Worm (Caenorhabditis elegans): ENCODE measurements around the gene mix-1.

mix-1 gene

ce11 chrII:10840067-10840466, 16.0 kb downstream of the mix-1 start (continued):
- TF ChIP-seq dpff-1 (tag; optimal IDR thresholded peaks at IDR 0.05), result no peak
- 0 out of 2 replicates have a peak, but pooled peaks have one; percentile 19 for TF ChIP-seq B0019.2 (GFP tag; conservative IDR thresholded peaks at IDR 0.05)

ce11 chrII:10843527-10843926, 19.5 kb downstream of the mix-1 start, which contains the start of gene M106.8:
TSS of gene M106.8 (minus strand) at chrII:10843627.
- TF ChIP-seq hlh-12 (tag; optimal IDR thresholded peaks at IDR 0.05), result no peak
- TF ChIP-seq gei-17 (GFP tag; optimal IDR thresholded peaks at IDR 0.05), result no peak
- no peak for TF ChIP-seq lsy-27 (tag; optimal IDR thresholded peaks at IDR 0.05; ENCODE audit: borderline replicate concordance, insufficient read depth)
- TF ChIP-seq hlh-26 (GFP tag; conservative IDR thresholded peaks at IDR 0.05), result no peak

DNA sequence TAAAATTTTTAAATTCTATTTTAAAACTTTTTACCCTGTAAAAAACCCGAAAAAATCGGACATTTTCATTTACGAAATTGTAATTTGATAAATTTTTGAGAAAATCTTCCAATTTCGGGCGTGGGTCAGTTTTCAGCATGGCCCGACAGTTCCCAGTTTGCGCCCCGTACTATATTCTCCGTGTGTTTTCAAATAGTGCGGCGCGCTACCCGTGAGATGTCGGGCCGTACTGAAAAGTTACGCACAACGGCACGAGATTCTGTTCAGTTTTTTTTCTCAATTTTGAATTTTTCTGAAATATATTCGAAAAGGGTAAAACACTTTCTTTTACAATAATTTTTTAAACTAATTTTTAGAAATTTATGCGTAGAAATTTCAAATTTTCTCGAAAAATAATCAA, 23.0 kb downstream of the mix-1 start:
- no peak for TF ChIP-seq mcd-1 (GFP tag; IDR thresholded peaks at IDR 0.05)
- TF ChIP-seq nfyb-1 (GFP tag; IDR thresholded peaks at IDR 0.05), result no peak
- TF ChIP-seq snpc-1.1 (tag; optimal IDR thresholded peaks at IDR 0.05; ENCODE audit: insufficient read depth), result peak; percentile 48
- TF ChIP-seq cebp-1 (GFP tag; IDR thresholded peaks at IDR 0.05), result no peak
- TF ChIP-seq cebp-1 (tag; optimal IDR thresholded peaks at IDR 0.05), result no peak
- TF ChIP-seq ceh-100 (GFP tag; IDR thresholded peaks at IDR 0.05), result no peak
- TF ChIP-seq egrh-3 (GFP tag; IDR thresholded peaks at IDR 0.05), result no peak
- TF ChIP-seq fkh-3 (tag; optimal IDR thresholded peaks at IDR 0.05), result no peak
- no peak for TF ChIP-seq ztf-6 (GFP tag; IDR thresholded peaks at IDR 0.05)
- TF ChIP-seq F33H1.4 (GFP tag; IDR thresholded peaks at IDR 0.05), result no peak
- TF ChIP-seq Y56A3A.18 (GFP tag; IDR thresholded peaks at IDR 0.05), result no peak
- TF ChIP-seq unc-130 (GFP tag; optimal IDR thresholded peaks at IDR 0.05), result no peak
- no peak for TF ChIP-seq him-1 (tag; optimal IDR thresholded peaks at IDR 0.05)
- peak; percentile 15 for TF ChIP-seq snpc-4 (GFP tag; optimal IDR thresholded peaks at IDR 0.05)
- TF ChIP-seq snpc-4 (tag; optimal IDR thresholded peaks at IDR 0.05), result peak in 3 of 4 experiments; percentile 17 to 82 (median 72)
- no peak for TF ChIP-seq nhr-90 (tag; optimal IDR thresholded peaks at IDR 0.05)
- TF ChIP-seq ztf-22 (GFP tag; optimal IDR thresholded peaks at IDR 0.05), result no peak
- peak; percentile 52 for TF ChIP-seq hmg-1.2 (GFP tag; IDR thresholded peaks at IDR 0.05)
- TF ChIP-seq attf-6 (GFP tag; IDR thresholded peaks at IDR 0.05), result no peak

- TF ChIP-seq hlh-26 (GFP tag; conservative IDR thresholded peaks at IDR 0.05), result no peak
- TF ChIP-seq ZK185.1 (tag; optimal IDR thresholded peaks at IDR 0.05; ENCODE audit: poor library complexity, severe bottlenecking), result no peak
- TF ChIP-seq dpl-1 (GFP tag; optimal IDR thresholded peaks at IDR 0.05), result no peak
- no peak for TF ChIP-seq rcor-1 (GFP tag; IDR thresholded peaks at IDR 0.05)
- no peak for TF ChIP-seq mxl-1 (tag; optimal IDR thresholded peaks at IDR 0.05)
Measured at ce11 chrII:10849903-10850302, 25.9 kb downstream of the mix-1 start, which contains the start of gene M106.2. TSS of gene M106.2 (minus strand) at chrII:10850003.

DNA sequence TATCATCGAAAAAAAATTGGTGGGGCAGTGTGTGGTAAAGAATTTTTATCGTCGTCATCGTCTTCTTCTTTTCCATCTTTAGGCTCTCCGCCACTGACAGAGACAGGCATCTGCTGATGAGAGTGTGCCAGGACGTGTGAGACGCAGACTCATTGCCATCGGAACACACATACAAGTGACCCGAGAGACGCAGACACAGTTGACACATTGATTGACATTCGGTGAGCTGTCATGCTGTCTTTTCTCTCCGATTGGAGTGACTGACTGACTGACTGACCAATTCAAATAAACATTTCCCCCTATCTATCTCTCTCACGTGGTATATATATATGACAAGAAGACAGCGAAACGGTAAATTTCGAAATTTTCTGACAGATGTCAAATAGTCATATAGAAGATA, 27.1 kb downstream of the mix-1 start:
- TF ChIP-seq mel-28 (tag; optimal IDR thresholded peaks at IDR 0.05; ENCODE audit: borderline replicate concordance) (no peak), F55B11.4 (tag; optimal IDR thresholded peaks at IDR 0.05; ENCODE audit: borderline replicate concordance, insufficient read depth) (no peak), attf-5 (GFP tag; optimal IDR thresholded peaks at IDR 0.05) (peak; percentile 93), sea-2 (GFP tag; IDR thresholded peaks at IDR 0.05) (no peak), tbp1 (GFP tag; optimal IDR thresholded peaks at IDR 0.05) (peak; percentile 59), nhr-27 (tag; optimal IDR thresholded peaks at IDR 0.05) (no peak), madf-8 (GFP tag; conservative IDR thresholded peaks at IDR 0.05) (no peak), unc-62 (GFP tag; optimal IDR thresholded peaks at IDR 0.05) (peak; percentile 98), egrh-3 (GFP tag; IDR thresholded peaks at IDR 0.05) (no peak), attf-6 (GFP tag; IDR thresholded peaks at IDR 0.05) (no peak), sdz-38 (tag; optimal IDR thresholded peaks at IDR 0.05) (no peak), pbrm-1 (GFP tag; IDR thresholded peaks at IDR 0.05) (no peak), hlh-12 (tag; optimal IDR thresholded peaks at IDR 0.05) (no peak), ztf-28 (GFP tag; IDR thresholded peaks at IDR 0.05) (no peak), lin-26 (GFP tag; IDR thresholded peaks at IDR 0.05) (no peak), ztf-6 (GFP tag; IDR thresholded peaks at IDR 0.05) (no peak), zfh-2 (GFP tag; conservative IDR thresholded peaks at IDR 0.05) (no peak), ceh-100 (GFP tag; IDR thresholded peaks at IDR 0.05) (no peak), F23B12.7 (tag; optimal IDR thresholded peaks at IDR 0.05; ENCODE audit: insufficient read depth) (no peak)

All from whole organism, young adult.